Fruit fly (Drosophila melanogaster) whole organism, embryonic: Measurements from ENCODE around the gene Dpm2.

ENCODE experiments used
- Bgb ChIP-seq: fragments of 200-800 bp; sonication (Bioruptor generic); IDR thresholded peaks from 2 replicates; pipeline ENCODE4 v1.3.6; 2022; ENCODE audit warnings: missing biosample characterization, missing genetic modification characterization; ENCODE audit not compliant: partially characterized antibody
- Bteb2 ChIP-seq: fragments of 200-800 bp; sonication (Bioruptor generic); optimal IDR thresholded peaks from 2 replicates; lab custom pipeline; 2016; ENCODE audit warnings: missing biosample characterization, missing genetic modification characterization
- CG13123 ChIP-seq: fragments of 200-800 bp; sonication (Bioruptor generic); optimal IDR thresholded peaks from 2 replicates; lab custom pipeline; 2016; ENCODE audit warnings: missing biosample characterization, missing genetic modification characterization
- CG14965 ChIP-seq: fragments of 200-800 bp; sonication (Bioruptor generic); optimal IDR thresholded peaks from 2 replicates; lab custom pipeline; 2016; ENCODE audit warnings: missing biosample characterization, missing genetic modification characterization, borderline replicate concordance
- CG1529 ChIP-seq: fragments of 200-800 bp; sonication (Bioruptor generic); optimal IDR thresholded peaks from 3 replicates; lab custom pipeline; 2018; ENCODE audit warnings: missing biosample characterization, missing genetic modification characterization
- CG1647 ChIP-seq: fragments of 200-800 bp; sonication (Bioruptor generic); optimal IDR thresholded peaks from 3 replicates; lab custom pipeline; 2016; ENCODE audit warnings: missing biosample characterization, missing genetic modification characterization
- CG16815 ChIP-seq: fragments of 200-800 bp; sonication (Bioruptor generic); optimal IDR thresholded peaks from 3 replicates; lab custom pipeline; 2017; ENCODE audit warnings: missing biosample characterization, mild to moderate bottlenecking, missing genetic modification characterization
- CG17186 ChIP-seq: fragments of 200-800 bp; sonication (Bioruptor generic); optimal IDR thresholded peaks from 3 replicates; lab custom pipeline; 2017; ENCODE audit warnings: missing biosample characterization, missing genetic modification reagents, missing genetic modification characterization
- CG17612 ChIP-seq: fragments of 200-800 bp; sonication (Bioruptor generic); IDR thresholded peaks from 2 replicates; pipeline ENCODE4 v1.3.6; 2022; ENCODE audit warnings: missing biosample characterization, missing genetic modification characterization
- CG18619 ChIP-seq: fragments of 200-800 bp; sonication (Bioruptor generic); optimal IDR thresholded peaks from 3 replicates; lab custom pipeline; 2017; ENCODE audit warnings: missing biosample characterization, mild to moderate bottlenecking, missing genetic modification characterization
- CG2202 ChIP-seq: fragments of 200-800 bp; sonication (Bioruptor generic); optimal IDR thresholded peaks from 2 replicates; lab custom pipeline; 2018; ENCODE audit warnings: missing biosample characterization, mild to moderate bottlenecking, missing genetic modification characterization
- CG3065 ChIP-seq: fragments of 200-800 bp; sonication (Bioruptor generic); optimal IDR thresholded peaks from 2 replicates; lab custom pipeline; 2016; ENCODE audit warnings: missing biosample characterization, missing genetic modification characterization
- CG31388 ChIP-seq: fragments of 200-800 bp; sonication (Bioruptor generic); optimal IDR thresholded peaks from 2 replicates; lab custom pipeline; 2016; ENCODE audit warnings: missing biosample characterization, missing genetic modification characterization
- CG3163 ChIP-seq: fragments of 200-800 bp; sonication (Bioruptor generic); optimal IDR thresholded peaks from 3 replicates; lab custom pipeline; 2016; ENCODE audit warnings: missing biosample characterization, missing genetic modification characterization
- CG33213 ChIP-seq: fragments of 200-800 bp; sonication (Bioruptor generic); optimal IDR thresholded peaks from 3 replicates; lab custom pipeline; 2016; ENCODE audit warnings: missing biosample characterization, missing genetic modification characterization
- CG4328 ChIP-seq: fragments of 200-800 bp; sonication (Bioruptor generic); optimal IDR thresholded peaks from 3 replicates; lab custom pipeline; 2017; ENCODE audit warnings: missing biosample characterization, missing genetic modification reagents, missing genetic modification characterization
- CG6791 ChIP-seq: fragments of 200-800 bp; sonication (Bioruptor generic); IDR thresholded peaks from 3 replicates; pipeline ENCODE4 v1.3.6; 2022; ENCODE audit warnings: missing biosample characterization, missing genetic modification characterization; ENCODE audit not compliant: partially characterized antibody
- CG7271 ChIP-seq: fragments of 200-800 bp; sonication (Bioruptor generic); optimal IDR thresholded peaks from 2 replicates; lab custom pipeline; 2018; ENCODE audit warnings: missing biosample characterization, mild to moderate bottlenecking, missing genetic modification characterization, moderate library complexity
- CTCF ChIP-seq: fragments of 200-800 bp; sonication (Bioruptor generic); optimal IDR thresholded peaks from 2 replicates; lab custom pipeline; 2017; ENCODE audit warnings: missing biosample characterization, mild to moderate bottlenecking, missing genetic modification characterization, moderate library complexity
- D ChIP-seq, 2 experiments: fragments of 200-800 bp in 1 of 2; fragments of >200 bp in 1 of 2; sonication (Bioruptor generic) in 1 of 2; optimal IDR thresholded peaks; 2 replicates in 1 of 2; 3 replicates in 1 of 2; lab custom pipeline; 2017; ENCODE audit warnings: mild to moderate bottlenecking in 1 of 2, missing biosample characterization in 1 of 2, missing genetic modification characterization in 1 of 2, missing genetic modification reagents in 1 of 2
- Ets97D ChIP-seq: fragments of 200-800 bp; sonication (Bioruptor generic); optimal IDR thresholded peaks from 3 replicates; lab custom pipeline; 2016; ENCODE audit warnings: missing biosample characterization, missing genetic modification characterization
- Fer3 ChIP-seq: fragments of 200-800 bp; sonication (Bioruptor generic); optimal IDR thresholded peaks from 2 replicates; lab custom pipeline; 2018; ENCODE audit warnings: missing biosample characterization, mild to moderate bottlenecking, missing genetic modification characterization, moderate library complexity
- Hr39 ChIP-seq: fragments of >200 bp; optimal IDR thresholded peaks from 2 replicates; lab custom pipeline; 2017
- Meics ChIP-seq: fragments of 200-800 bp; sonication (Bioruptor generic); optimal IDR thresholded peaks from 2 replicates; lab custom pipeline; 2017; ENCODE audit warnings: missing biosample characterization, mild to moderate bottlenecking, missing genetic modification characterization
- NFAT ChIP-seq: fragments of 200-800 bp; sonication (Bioruptor generic); IDR thresholded peaks from 2 replicates; pipeline ENCODE4 v1.3.6; 2022; ENCODE audit warnings: missing biosample characterization, missing genetic modification characterization
- Nf-YA ChIP-seq: fragments of 200-800 bp; sonication (Bioruptor generic); IDR thresholded peaks from 2 replicates; pipeline ENCODE4 v1.3.6; 2022; ENCODE audit warnings: missing biosample characterization, missing genetic modification characterization
- NfI ChIP-seq: fragments of 200-800 bp; sonication (Bioruptor generic); optimal IDR thresholded peaks from 3 replicates; lab custom pipeline; 2018; ENCODE audit warnings: missing biosample characterization, mild to moderate bottlenecking, missing genetic modification characterization, moderate library complexity
- Side ChIP-seq: fragments of 200-800 bp; sonication (Bioruptor generic); optimal IDR thresholded peaks from 2 replicates; lab custom pipeline; 2016; ENCODE audit warnings: missing biosample characterization, missing genetic modification characterization
- Sry-δ ChIP-seq: fragments of 200-800 bp; sonication (Bioruptor generic); optimal IDR thresholded peaks from 2 replicates; lab custom pipeline; 2016; ENCODE audit warnings: missing biosample characterization, missing genetic modification characterization
- Ssrp ChIP-seq: fragments of 200-800 bp; sonication (Bioruptor generic); optimal IDR thresholded peaks from 2 replicates; lab custom pipeline; 2018; ENCODE audit warnings: missing biosample characterization, mild to moderate bottlenecking, missing genetic modification characterization, moderate library complexity
- ac ChIP-seq: fragments of 200-800 bp; sonication (Bioruptor generic); optimal IDR thresholded peaks from 3 replicates; lab custom pipeline; 2017; ENCODE audit warnings: missing biosample characterization, mild to moderate bottlenecking, missing genetic modification characterization
- chm ChIP-seq: fragments of 200-800 bp; sonication (Bioruptor generic); IDR thresholded peaks from 2 replicates; pipeline ENCODE4 v1.3.6; 2022; ENCODE audit warnings: missing biosample characterization, missing genetic modification characterization
- da ChIP-seq: fragments of 200-800 bp; sonication (Bioruptor generic); optimal IDR thresholded peaks from 2 replicates; lab custom pipeline; 2016; ENCODE audit warnings: missing biosample characterization, missing genetic modification characterization
- ems ChIP-seq: fragments of 200-800 bp; sonication (Bioruptor generic); optimal IDR thresholded peaks from 3 replicates; lab custom pipeline; 2016; ENCODE audit warnings: missing biosample characterization, missing genetic modification characterization
- ewg ChIP-seq: fragments of 200-800 bp; sonication (Bioruptor generic); optimal IDR thresholded peaks from 3 replicates; lab custom pipeline; 2017; ENCODE audit warnings: mild to moderate bottlenecking, missing biosample characterization, missing genetic modification reagents, missing genetic modification characterization
- hth ChIP-seq: fragments of >200 bp; optimal IDR thresholded peaks from 2 replicates; lab custom pipeline; 2017; ENCODE audit warnings: inconsistent platforms
- mld ChIP-seq: fragments of 200-800 bp; sonication (Bioruptor generic); IDR thresholded peaks from 3 replicates; pipeline ENCODE4 v1.3.6; 2022; ENCODE audit warnings: missing biosample characterization, missing genetic modification characterization; ENCODE audit not compliant: partially characterized antibody
- oc ChIP-seq: fragments of 200-800 bp; sonication (Bioruptor generic); optimal IDR thresholded peaks from 2 replicates; lab custom pipeline; 2018; ENCODE audit warnings: missing biosample characterization, mild to moderate bottlenecking, missing genetic modification characterization, moderate library complexity
- pan ChIP-seq, 4 experiments: fragments of >200 bp in 3 of 4; fragments of 200-800 bp in 1 of 4; sonication (Bioruptor generic) in 1 of 4; optimal IDR thresholded peaks in 3 of 4; IDR thresholded peaks in 1 of 4; 2 replicates each; pipeline versions ENCODE4 v1.3.6 to Lab custom; 2017 to 2022; ENCODE audit warnings: missing biosample characterization in 2 of 4, missing genetic modification characterization in 2 of 4, mixed read lengths in 1 of 4
- peb ChIP-seq: fragments of 200-800 bp; sonication (Bioruptor generic); IDR thresholded peaks from 2 replicates; pipeline ENCODE4 v1.3.6; 2022; ENCODE audit warnings: missing biosample characterization, missing genetic modification characterization
- rib ChIP-seq: fragments of 200-800 bp; sonication (Bioruptor generic); IDR thresholded peaks from 2 replicates; pipeline ENCODE4 v1.3.6; 2022; ENCODE audit warnings: missing biosample characterization, missing genetic modification characterization
- scrt ChIP-seq: fragments of 200-800 bp; sonication (Bioruptor generic); optimal IDR thresholded peaks from 2 replicates; lab custom pipeline; 2018; ENCODE audit warnings: missing biosample characterization, mild to moderate bottlenecking, missing genetic modification characterization, moderate library complexity
- sqz ChIP-seq: fragments of 200-800 bp; sonication (Bioruptor generic); optimal IDR thresholded peaks from 3 replicates; lab custom pipeline; 2018; ENCODE audit warnings: missing biosample characterization, mild to moderate bottlenecking, missing genetic modification characterization
- tin ChIP-seq: fragments of 200-800 bp; sonication (Bioruptor generic); optimal IDR thresholded peaks from 3 replicates; lab custom pipeline; 2016; ENCODE audit warnings: missing biosample characterization, missing genetic modification characterization
- tll ChIP-seq, 2 experiments: fragments of 200-800 bp in 1 of 2; fragments of >200 bp in 1 of 2; sonication (Bioruptor generic) in 1 of 2; optimal IDR thresholded peaks; 2 replicates each; lab custom pipeline; 2017 to 2019; ENCODE audit warnings: missing biosample characterization in 2 of 2, missing genetic modification characterization in 2 of 2, mild to moderate bottlenecking in 1 of 2, moderate library complexity in 1 of 2
- tna ChIP-seq: fragments of 200-800 bp; sonication (Bioruptor generic); IDR thresholded peaks from 2 replicates; pipeline ENCODE4 v1.3.6; 2022; ENCODE audit warnings: missing biosample characterization, missing genetic modification characterization; ENCODE audit not compliant: partially characterized antibody
- tup ChIP-seq: fragments of 200-800 bp; sonication (Bioruptor generic); optimal IDR thresholded peaks from 2 replicates; lab custom pipeline; 2016; ENCODE audit warnings: missing biosample characterization, mild to moderate bottlenecking, missing genetic modification characterization, moderate library complexity
- vvl ChIP-seq: fragments of 200-800 bp; sonication (Bioruptor generic); IDR thresholded peaks from 2 replicates; pipeline ENCODE4 v1.3.6; 2022; ENCODE audit warnings: missing biosample characterization, missing genetic modification characterization
- z ChIP-seq: fragments of 200-800 bp; sonication (Bioruptor generic); IDR thresholded peaks from 3 replicates; pipeline ENCODE4 v1.3.6; 2022; ENCODE audit warnings: missing biosample characterization, missing genetic modification characterization
- zen2 ChIP-seq: fragments of 200-800 bp; sonication (Bioruptor generic); IDR thresholded peaks from 3 replicates; pipeline ENCODE4 v1.3.6; 2022; ENCODE audit warnings: missing biosample characterization, missing genetic modification characterization; ENCODE audit not compliant: partially characterized antibody

Gene Dpm2

DNA sequence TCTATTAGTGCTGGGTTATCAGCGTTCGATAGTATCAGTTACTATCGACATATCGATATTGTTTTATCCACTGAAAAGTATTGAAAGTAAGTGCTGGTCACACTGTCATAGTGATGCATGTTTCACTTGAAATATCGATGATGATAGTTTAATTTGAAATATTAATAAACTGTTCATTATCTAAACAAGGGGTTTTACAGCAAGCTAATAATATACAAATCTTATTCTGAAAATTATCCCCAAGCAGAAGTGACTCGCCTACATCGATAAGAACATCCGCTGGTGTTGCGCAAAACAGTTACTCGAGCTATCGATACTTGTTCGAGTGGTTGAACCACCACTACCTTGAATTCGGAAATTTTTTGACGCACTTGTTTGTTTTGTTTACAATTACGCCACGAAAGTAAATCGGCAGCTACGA lies at the start of gene Dpm2, which contains the start of the genes PIG-C and CG12016 (continued):
- TF ChIP-seq pan (optimal IDR thresholded peaks at IDR 0.05; lab: Kevin White, UChicago), result no peak
- TF ChIP-seq pan (GFP tag; optimal IDR thresholded peaks at IDR 0.05 in 1 of 2, IDR thresholded peaks at IDR 0.05 in 1 of 2), result peak in 1 of 2 experiments; percentile 54
- TF ChIP-seq chm (GFP tag; lab: Robert Waterston, UW), result no peak
- peak; percentile 80 for TF ChIP-seq ewg (GFP tag; lab: Kevin White, UChicago)
- TF ChIP-seq peb (GFP tag; lab: Robert Waterston, UW), result no peak
- no peak for TF ChIP-seq D (optimal IDR thresholded peaks at IDR 0.05; lab: Kevin White, UChicago)
- peak; percentile 39 for TF ChIP-seq D (GFP tag; optimal IDR thresholded peaks at IDR 0.05; lab: Kevin White, UChicago)
- TF ChIP-seq tna (GFP tag; lab: Robert Waterston, UW), result peak; percentile 84
- peak; percentile 47 for TF ChIP-seq CG18619 (GFP tag; lab: Kevin White, UChicago)
- TF ChIP-seq CG31388 (GFP tag; lab: Kevin White, UChicago), result peak; percentile 25
- peak; percentile 52 for TF ChIP-seq ems (GFP tag; lab: Kevin White, UChicago)
- peak; percentile 92 for TF ChIP-seq zen2 (GFP tag; lab: Robert Waterston, UW)
- no peak for TF ChIP-seq rib (GFP tag; lab: Robert Waterston, UW)
- TF ChIP-seq NfI (GFP tag; lab: Kevin White, UChicago), result peak; percentile 72
- TF ChIP-seq Ets97D (GFP tag; lab: Kevin White, UChicago), result peak; percentile 77
- TF ChIP-seq tll (GFP tag; optimal IDR thresholded peaks at IDR 0.05; lab: Kevin White, UChicago), result peak; percentile 28 to 58
- TF ChIP-seq CTCF, result no peak
- peak; percentile 97 for TF ChIP-seq Bgb (GFP tag; lab: Robert Waterston, UW)
- TF ChIP-seq oc, result no peak
- peak; percentile 31 for TF ChIP-seq CG16815 (GFP tag; lab: Kevin White, UChicago)
- TF ChIP-seq tup, result peak; percentile 20
- no peak for TF ChIP-seq sqz (GFP tag; lab: Kevin White, UChicago)
- no peak for TF ChIP-seq hth (lab: Kevin White, UChicago)
- TF ChIP-seq scrt, result no peak
- no peak for TF ChIP-seq Hr39 (lab: Kevin White, UChicago)
- TF ChIP-seq CG4328 (GFP tag; lab: Kevin White, UChicago), result peak; percentile 58
- no peak for TF ChIP-seq Meics (GFP tag; lab: Kevin White, UChicago)
- TF ChIP-seq Bteb2, result peak; percentile 69
- no peak for TF ChIP-seq CG7271 (tag; lab: Kevin White, UChicago)
- peak; percentile 64 for TF ChIP-seq Ssrp (tag; lab: Kevin White, UChicago)
- peak; percentile 50 for TF ChIP-seq CG13123 (GFP tag; lab: Kevin White, UChicago)
- TF ChIP-seq CG2202 (tag; lab: Kevin White, UChicago), result peak; percentile 31
- TF ChIP-seq ac (GFP tag; lab: Kevin White, UChicago), result no peak
- peak; percentile 68 for TF ChIP-seq tin
- peak; percentile 51 for TF ChIP-seq CG3163
- peak; percentile 99 for TF ChIP-seq Sry-δ (GFP tag; lab: Kevin White, UChicago)
- TF ChIP-seq CG6791 (GFP tag; lab: Robert Waterston, UW), result peak; percentile 95
- no peak for TF ChIP-seq z
- TF ChIP-seq Fer3, result peak; percentile 56
- peak; percentile 81 for TF ChIP-seq CG17186
- peak; percentile 67 for TF ChIP-seq NFAT (GFP tag; lab: Robert Waterston, UW)
- peak; percentile 53 for TF ChIP-seq Side (GFP tag; lab: Kevin White, UChicago)
- peak; percentile 63 for TF ChIP-seq CG1647 (GFP tag; lab: Kevin White, UChicago)
- no peak for TF ChIP-seq CG14965 (GFP tag; lab: Kevin White, UChicago)
- TF ChIP-seq mld (GFP tag; lab: Robert Waterston, UW), result peak; percentile 79; the same call in 2 of the 3 replicates
- TF ChIP-seq vvl (GFP tag; lab: Robert Waterston, UW), result peak; percentile 61
- 0 out of 2 replicates have a peak, but pooled peaks have one; percentile 6 for TF ChIP-seq Nf-YA (GFP tag; lab: Robert Waterston, UW)
- TF ChIP-seq CG33213 (GFP tag; lab: Kevin White, UChicago), result peak; percentile 55
- TF ChIP-seq CG1529, result no peak
- peak; percentile 8 for TF ChIP-seq CG3065 (GFP tag; lab: Kevin White, UChicago)
- TF ChIP-seq da, result peak; percentile 31
- no peak for TF ChIP-seq CG17612
